Worm (Caenorhabditis elegans): ENCODE results near the gene glt-6.

The glt-6 gene

ce11 chrIV:7512617-7513233 is 9.3 kb downstream of the glt-6 start, which contains the start of the genes plc-4 and R05G6.4 (continued):
- TF ChIP-seq lsy-2 (tag; optimal IDR thresholded peaks at IDR 0.05) (peak; percentile 53 to 68), nhr-47 (tag; optimal IDR thresholded peaks at IDR 0.05) (peak; percentile 39), nhr-237 (tag; optimal IDR thresholded peaks at IDR 0.05) (no peak)

ce11 chrIV:7516167-7516566 is 12.7 kb downstream of the glt-6 start, which contains the start of the genes R05G6.9 and R05G6.3:
R05G6.9 (minus strand) TSS chrIV:7516267.
R05G6.3 (plus strand) TSS chrIV:7516552.
- TF ChIP-seq pqm-1 (tag; optimal IDR thresholded peaks at IDR 0.05) (no peak), C34B4.2 (tag; optimal IDR thresholded peaks at IDR 0.05) (no peak), pag-3 (tag; optimal IDR thresholded peaks at IDR 0.05; ENCODE audit: borderline replicate concordance, insufficient read depth) (no peak), aly-2 (tag; optimal IDR thresholded peaks at IDR 0.05) (no peak), unc-130 (tag; optimal IDR thresholded peaks at IDR 0.05) (no peak), fkh-10 (GFP tag; optimal IDR thresholded peaks at IDR 0.05) (no peak), unc-86 (tag; optimal IDR thresholded peaks at IDR 0.05) (no peak), fkh-4 (tag; optimal IDR thresholded peaks at IDR 0.05; ENCODE audit: borderline replicate concordance) (no peak), unc-62 (GFP tag; optimal IDR thresholded peaks at IDR 0.05) (no peak)

ce11 chrIV:7520258-7520657 is 16.8 kb downstream of the glt-6 start:
- no peak for TF ChIP-seq nhr-11 (tag; optimal IDR thresholded peaks at IDR 0.05)
- no peak for TF ChIP-seq efl-1 (optimal IDR thresholded peaks at IDR 0.05)
- TF ChIP-seq efl-1 (GFP tag; optimal IDR thresholded peaks at IDR 0.05 in 1 of 2) = peak in 1 of 2 experiments; percentile 68
- TF ChIP-seq grh-1 (GFP tag; IDR thresholded peaks at IDR 0.05) = no peak
- TF ChIP-seq lin-35 (GFP tag; optimal IDR thresholded peaks at IDR 0.05) = peak in 1 of 2 experiments; percentile 2

ce11 chrIV:7520841-7521240 is 17.4 kb downstream of the glt-6 start:
- TF ChIP-seq lin-14 (GFP tag; optimal IDR thresholded peaks at IDR 0.05) (no peak), pag-3 (tag; optimal IDR thresholded peaks at IDR 0.05; ENCODE audit: borderline replicate concordance, insufficient read depth) (no peak), efl-1 (optimal IDR thresholded peaks at IDR 0.05) (no peak), efl-1 (GFP tag; optimal IDR thresholded peaks at IDR 0.05 in 1 of 2) (no peak), zip-4 (GFP tag; optimal IDR thresholded peaks at IDR 0.05) (no peak), nhr-11 (tag; optimal IDR thresholded peaks at IDR 0.05) (no peak), sptf-1 (tag; optimal IDR thresholded peaks at IDR 0.05) (no peak), unc-30 (tag; optimal IDR thresholded peaks at IDR 0.05) (no peak), fos-1 (tag; optimal IDR thresholded peaks at IDR 0.05) (no peak), nhr-77 (tag; optimal IDR thresholded peaks at IDR 0.05) (no peak), fkh-4 (tag; optimal IDR thresholded peaks at IDR 0.05; ENCODE audit: borderline replicate concordance) (no peak), snu-23 (GFP tag; optimal IDR thresholded peaks at IDR 0.05) (no peak), efl-3 (GFP tag; optimal IDR thresholded peaks at IDR 0.05) (no peak), elt-2 (tag; optimal IDR thresholded peaks at IDR 0.05) (peak; percentile 72), pax-3 (tag; optimal IDR thresholded peaks at IDR 0.05) (no peak), lin-35 (GFP tag; optimal IDR thresholded peaks at IDR 0.05) (peak in 1 of 2 experiments; percentile 16), unc-130 (tag; optimal IDR thresholded peaks at IDR 0.05) (no peak), sup-37 (GFP tag; optimal IDR thresholded peaks at IDR 0.05) (no peak)

- TF ChIP-seq zag-1 (tag; optimal IDR thresholded peaks at IDR 0.05) (no peak), lin-14 (GFP tag; optimal IDR thresholded peaks at IDR 0.05) (peak; percentile 28), ztf-11 (tag; optimal IDR thresholded peaks at IDR 0.05) (no peak), nhr-85 (tag) (peak; percentile 29), nhr-12 (tag; optimal IDR thresholded peaks at IDR 0.05) (no peak), vab-15 (tag; optimal IDR thresholded peaks at IDR 0.05) (no peak), ceh-82 (tag; optimal IDR thresholded peaks at IDR 0.05) (no peak), egl-27 (tag; optimal IDR thresholded peaks at IDR 0.05) (no peak), efl-1 (optimal IDR thresholded peaks at IDR 0.05) (no peak), efl-1 (GFP tag; optimal IDR thresholded peaks at IDR 0.05 in 1 of 2) (no peak)
Observed at ce11 chrIV:7521591-7521990, 18.2 kb downstream of the glt-6 start.
